Worm (Caenorhabditis elegans) whole organism, midembryonic: ENCODE data around the gene alh-1.

Experiments used
- T22C8.4 ChIP-seq: fragments of 200-800 bp; sonication (Bioruptor generic); IDR thresholded peaks from 2 replicates; pipeline ENCODE4 v1.3.6; 2022; ENCODE audit warnings: missing genetic modification characterization, missing compliant biosample characterization
- flt-1 ChIP-seq: fragments of 200-800 bp; sonication (Bioruptor generic); IDR thresholded peaks from 2 replicates; pipeline ENCODE4 v1.3.6; 2022; ENCODE audit warnings: missing genetic modification characterization, missing compliant biosample characterization
- ztf-23 ChIP-seq: fragments of 200-800 bp; sonication (Bioruptor generic); IDR thresholded peaks from 2 replicates; pipeline ENCODE4 v1.3.6; 2022; ENCODE audit warnings: missing genetic modification reagents, missing genetic modification characterization, missing compliant biosample characterization

DNA sequence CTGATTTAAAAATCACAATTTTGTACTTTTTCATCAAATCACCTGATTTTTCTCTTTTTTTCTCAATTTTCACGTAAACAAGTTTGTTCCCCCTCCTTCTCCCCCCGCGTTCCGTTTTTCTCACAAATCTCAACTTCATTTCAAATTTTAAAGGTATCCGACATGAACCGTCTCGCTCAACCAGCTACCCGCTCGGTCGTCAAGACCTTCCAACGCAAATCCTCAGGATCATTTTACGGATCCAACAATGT, 3.9 kb downstream of the alh-1 start, which contains the start of gene cox-6A:
- TF ChIP-seq flt-1 (no peak), ztf-23 (GFP tag; lab: Robert Waterston, UW) (no peak), T22C8.4 (GFP tag; lab: Robert Waterston, UW) (no peak)
